Fruit fly (Drosophila melanogaster) whole organism, embryonic: ENCODE results near the gene CG8128.

Source experiments
- Aef1 ChIP-seq: fragments of 200-800 bp; sonication (Bioruptor generic); IDR thresholded peaks from 3 replicates; pipeline ENCODE4 v1.3.6; 2022; ENCODE audit warnings: missing biosample characterization, missing genetic modification characterization
- Atf-2 ChIP-seq: fragments of 200-800 bp; sonication (Bioruptor generic); optimal IDR thresholded peaks from 2 replicates; lab custom pipeline; 2016; ENCODE audit warnings: missing biosample characterization, missing genetic modification characterization
- CG10209 ChIP-seq: fragments of 200-800 bp; sonication (Bioruptor generic); optimal IDR thresholded peaks from 3 replicates; lab custom pipeline; 2017; ENCODE audit warnings: missing biosample characterization, mild to moderate bottlenecking, missing genetic modification characterization, missing genetic modification reagents
- CG10431 ChIP-seq: fragments of 200-800 bp; sonication (Bioruptor generic); optimal IDR thresholded peaks from 3 replicates; lab custom pipeline; 2018; ENCODE audit warnings: missing biosample characterization, mild to moderate bottlenecking, missing genetic modification characterization
- CG10654 ChIP-seq: fragments of 200-800 bp; sonication (Bioruptor generic); optimal IDR thresholded peaks from 2 replicates; lab custom pipeline; 2016; ENCODE audit warnings: missing biosample characterization, missing genetic modification characterization
- CG11247 ChIP-seq: fragments of 200-800 bp; sonication (Bioruptor generic); IDR thresholded peaks from 2 replicates; pipeline ENCODE4 v1.3.6; 2022; ENCODE audit warnings: missing biosample characterization, missing genetic modification characterization
- CG11456 ChIP-seq: fragments of 200-800 bp; sonication (Bioruptor generic); IDR thresholded peaks from 3 replicates; pipeline ENCODE4 v1.3.6; 2022; ENCODE audit warnings: missing biosample characterization, missing genetic modification characterization
- CG12236 ChIP-seq: fragments of 200-800 bp; sonication (Bioruptor generic); optimal IDR thresholded peaks from 2 replicates; lab custom pipeline; 2016; ENCODE audit warnings: missing biosample characterization, missing genetic modification characterization
- CG13894 ChIP-seq: fragments of 200-800 bp; sonication (Bioruptor generic); optimal IDR thresholded peaks from 3 replicates; lab custom pipeline; 2018; ENCODE audit warnings: missing biosample characterization, mild to moderate bottlenecking, missing genetic modification characterization, moderate library complexity
- CG14441 ChIP-seq: fragments of 200-800 bp; sonication (Bioruptor generic); IDR thresholded peaks from 2 replicates; pipeline ENCODE4 v1.3.6; 2022; ENCODE audit warnings: missing biosample characterization, missing genetic modification characterization
- CG1603 ChIP-seq: fragments of 200-800 bp; sonication (Bioruptor generic); optimal IDR thresholded peaks from 2 replicates; lab custom pipeline; 2019; ENCODE audit warnings: missing biosample characterization, mild to moderate bottlenecking, missing genetic modification characterization, moderate library complexity
- CG1647 ChIP-seq: fragments of 200-800 bp; sonication (Bioruptor generic); optimal IDR thresholded peaks from 3 replicates; lab custom pipeline; 2016; ENCODE audit warnings: missing biosample characterization, missing genetic modification characterization
- CG16815 ChIP-seq: fragments of 200-800 bp; sonication (Bioruptor generic); optimal IDR thresholded peaks from 3 replicates; lab custom pipeline; 2017; ENCODE audit warnings: missing biosample characterization, mild to moderate bottlenecking, missing genetic modification characterization
- CG2199 ChIP-seq: fragments of 200-800 bp; sonication (Bioruptor generic); IDR thresholded peaks from 3 replicates; pipeline ENCODE4 v1.3.6; 2022; ENCODE audit warnings: missing biosample characterization, missing genetic modification characterization
- CG3065 ChIP-seq: fragments of 200-800 bp; sonication (Bioruptor generic); optimal IDR thresholded peaks from 2 replicates; lab custom pipeline; 2016; ENCODE audit warnings: missing biosample characterization, missing genetic modification characterization
- CG32772 ChIP-seq: fragments of 200-800 bp; sonication (Bioruptor generic); IDR thresholded peaks from 2 replicates; pipeline ENCODE4 v1.3.6; 2022; ENCODE audit warnings: missing biosample characterization, missing genetic modification characterization
- CG3407 ChIP-seq: fragments of 200-800 bp; sonication (Bioruptor generic); optimal IDR thresholded peaks from 2 replicates; lab custom pipeline; 2018; ENCODE audit warnings: missing biosample characterization, mild to moderate bottlenecking, missing genetic modification characterization
- CG34422 ChIP-seq: fragments of 200-800 bp; sonication (Bioruptor generic); IDR thresholded peaks from 3 replicates; pipeline ENCODE4 v1.3.6; 2022; ENCODE audit warnings: missing biosample characterization, missing genetic modification characterization
- CG4424 ChIP-seq: fragments of 200-800 bp; sonication (Bioruptor generic); optimal IDR thresholded peaks from 3 replicates; lab custom pipeline; 2016; ENCODE audit warnings: missing biosample characterization, missing genetic modification characterization
- CG4707 ChIP-seq: fragments of 200-800 bp; sonication (Bioruptor generic); optimal IDR thresholded peaks from 2 replicates; lab custom pipeline; 2018; ENCODE audit warnings: missing biosample characterization, mild to moderate bottlenecking, missing genetic modification characterization, moderate library complexity
- CG6689 ChIP-seq: fragments of 200-800 bp; sonication (Bioruptor generic); IDR thresholded peaks from 2 replicates; pipeline ENCODE4 v1.3.6; 2022; ENCODE audit warnings: missing biosample characterization, missing genetic modification characterization
- CG8478 ChIP-seq: fragments of >200 bp; optimal IDR thresholded peaks from 2 replicates; lab custom pipeline; 2018
- Deaf1 ChIP-seq: fragments of 200-800 bp; optimal IDR thresholded peaks from 3 replicates; lab custom pipeline; 2019; ENCODE audit warnings: missing biosample characterization, mild to moderate bottlenecking, missing genetic modification characterization, moderate library complexity
- Doc2 ChIP-seq: fragments of 200-800 bp; sonication (Bioruptor generic); IDR thresholded peaks from 2 replicates; pipeline ENCODE4 v1.3.6; 2022; ENCODE audit warnings: missing biosample characterization, missing genetic modification characterization
- Lhr ChIP-seq: fragments of 200-800 bp; sonication (Bioruptor generic); optimal IDR thresholded peaks from 3 replicates; lab custom pipeline; 2017; ENCODE audit warnings: mild to moderate bottlenecking, missing biosample characterization, missing genetic modification reagents, missing genetic modification characterization
- Mad ChIP-seq: fragments of 200-800 bp; sonication (Bioruptor generic); optimal IDR thresholded peaks from 2 replicates; lab custom pipeline; 2016; ENCODE audit warnings: missing biosample characterization, missing genetic modification characterization
- Six4 ChIP-seq: fragments of 200-800 bp; sonication (Bioruptor generic); optimal IDR thresholded peaks from 2 replicates; lab custom pipeline; 2016; ENCODE audit warnings: missing biosample characterization, missing genetic modification characterization
- Sox102F ChIP-seq: fragments of 200-800 bp; sonication (Bioruptor generic); optimal IDR thresholded peaks from 2 replicates; lab custom pipeline; 2018; ENCODE audit warnings: missing biosample characterization, mild to moderate bottlenecking, missing genetic modification characterization, moderate library complexity
- Xbp1 ChIP-seq: fragments of 200-800 bp; sonication (Bioruptor generic); optimal IDR thresholded peaks from 3 replicates; lab custom pipeline; 2016; ENCODE audit warnings: missing biosample characterization, mild to moderate bottlenecking, missing genetic modification characterization
- ash1 ChIP-seq: fragments of 200-800 bp; sonication (Bioruptor generic); optimal IDR thresholded peaks from 2 replicates; lab custom pipeline; 2018; ENCODE audit warnings: missing biosample characterization, mild to moderate bottlenecking, missing genetic modification characterization
- ato ChIP-seq: fragments of 200-800 bp; sonication (Bioruptor generic); IDR thresholded peaks from 2 replicates; pipeline ENCODE4 v1.3.6; 2022; ENCODE audit warnings: missing biosample characterization, missing genetic modification characterization; ENCODE audit not compliant: partially characterized antibody
- bbx ChIP-seq: fragments of 200-800 bp; sonication (Bioruptor generic); IDR thresholded peaks from 2 replicates; pipeline ENCODE4 v1.3.6; 2022; ENCODE audit warnings: missing biosample characterization, missing genetic modification characterization; ENCODE audit not compliant: partially characterized antibody
- cas ChIP-seq: fragments of 200-800 bp; sonication (Bioruptor generic); IDR thresholded peaks from 2 replicates; pipeline ENCODE4 v1.3.6; 2022; ENCODE audit warnings: missing biosample characterization, missing genetic modification characterization
- cg ChIP-seq: fragments of 200-800 bp; sonication (Bioruptor generic); optimal IDR thresholded peaks from 3 replicates; lab custom pipeline; 2019; ENCODE audit warnings: missing biosample characterization, mild to moderate bottlenecking, missing genetic modification characterization, moderate library complexity
- chif ChIP-seq, 2 experiments: fragments of 200-800 bp; sonication (Bioruptor generic); optimal IDR thresholded peaks; 3 replicates each; lab custom pipeline; 2016; ENCODE audit warnings: missing biosample characterization in 2 of 2, missing genetic modification characterization in 2 of 2
- crp ChIP-seq, 2 experiments: fragments of 200-800 bp; sonication (Bioruptor generic); optimal IDR thresholded peaks; 2 replicates in 1 of 2; 3 replicates in 1 of 2; lab custom pipeline; 2017; ENCODE audit warnings: missing biosample characterization in 2 of 2, missing genetic modification characterization in 2 of 2, mild to moderate bottlenecking in 1 of 2, moderate library complexity in 1 of 2
- danr ChIP-seq: fragments of 200-800 bp; sonication (Bioruptor generic); IDR thresholded peaks from 2 replicates; pipeline ENCODE4 v1.3.6; 2022; ENCODE audit warnings: missing biosample characterization, missing genetic modification characterization
- hth ChIP-seq: fragments of >200 bp; optimal IDR thresholded peaks from 2 replicates; lab custom pipeline; 2017; ENCODE audit warnings: inconsistent platforms
- jumu ChIP-seq: fragments of 200-800 bp; sonication (Bioruptor generic); optimal IDR thresholded peaks from 3 replicates; lab custom pipeline; 2016; ENCODE audit warnings: missing biosample characterization, missing genetic modification characterization
- nau ChIP-seq: fragments of 200-800 bp; sonication (Bioruptor generic); optimal IDR thresholded peaks from 3 replicates; lab custom pipeline; 2017; ENCODE audit warnings: missing biosample characterization, mild to moderate bottlenecking, missing genetic modification characterization, missing genetic modification reagents
- otp ChIP-seq: fragments of 200-800 bp; sonication (Bioruptor generic); IDR thresholded peaks from 3 replicates; pipeline ENCODE4, ENCODE4 v1.3.6; 2022; ENCODE audit warnings: missing biosample characterization, missing genetic modification characterization
- pzg ChIP-seq: fragments of 200-800 bp; sonication (Bioruptor generic); optimal IDR thresholded peaks from 3 replicates; lab custom pipeline; 2018; ENCODE audit warnings: missing biosample characterization, mild to moderate bottlenecking, missing genetic modification characterization, moderate library complexity
- rib ChIP-seq: fragments of 200-800 bp; sonication (Bioruptor generic); IDR thresholded peaks from 2 replicates; pipeline ENCODE4 v1.3.6; 2022; ENCODE audit warnings: missing biosample characterization, missing genetic modification characterization
- seq ChIP-seq: fragments of 200-800 bp; sonication (Bioruptor generic); IDR thresholded peaks from 2 replicates; pipeline ENCODE4 v1.3.6; 2022; ENCODE audit warnings: missing biosample characterization, missing genetic modification characterization
- sisA ChIP-seq: fragments of 200-800 bp; sonication (Bioruptor generic); IDR thresholded peaks from 2 replicates; pipeline ENCODE4 v1.3.6; 2022; ENCODE audit warnings: missing biosample characterization, missing genetic modification characterization
- slbo ChIP-seq: fragments of 200-800 bp; sonication (Bioruptor generic); IDR thresholded peaks from 2 replicates; pipeline ENCODE4 v1.3.6; 2022; ENCODE audit warnings: missing biosample characterization, missing genetic modification characterization
- unpg ChIP-seq: fragments of 200-800 bp; sonication (Bioruptor generic); optimal IDR thresholded peaks from 3 replicates; lab custom pipeline; 2018; ENCODE audit warnings: missing biosample characterization, mild to moderate bottlenecking, missing genetic modification characterization, moderate library complexity
- usp ChIP-seq: fragments of >200 bp; optimal IDR thresholded peaks from 2 replicates; lab custom pipeline; 2017; ENCODE audit warnings: missing biosample characterization, missing genetic modification characterization
- vvl ChIP-seq: fragments of 200-800 bp; sonication (Bioruptor generic); IDR thresholded peaks from 2 replicates; pipeline ENCODE4 v1.3.6; 2022; ENCODE audit warnings: missing biosample characterization, missing genetic modification characterization
- wek ChIP-seq: fragments of 200-800 bp; sonication (Bioruptor generic); optimal IDR thresholded peaks from 3 replicates; lab custom pipeline; 2018; ENCODE audit warnings: missing biosample characterization, mild to moderate bottlenecking, missing genetic modification characterization, moderate library complexity
- z ChIP-seq: fragments of 200-800 bp; sonication (Bioruptor generic); IDR thresholded peaks from 3 replicates; pipeline ENCODE4 v1.3.6; 2022; ENCODE audit warnings: missing biosample characterization, missing genetic modification characterization

Gene CG8128

dm6 chrX:15709984-15710750 is 12.9 kb downstream of the CG8128 start, which contains the start of the genes CG9281 and CG15601 (continued):
- TF ChIP-seq bbx (GFP tag; lab: Robert Waterston, UW) (peak; percentile 19; the same call in 1 of the 2 replicates), ato (GFP tag; lab: Robert Waterston, UW) (no peak), CG6689 (GFP tag; lab: Robert Waterston, UW) (no peak), z (no peak), Lhr (GFP tag; lab: Kevin White, UChicago) (peak; percentile 54), Deaf1 (tag; lab: Kevin White, UChicago) (peak; percentile 67), CG1647 (GFP tag; lab: Kevin White, UChicago) (no peak), Atf-2 (no peak), CG11456 (GFP tag; lab: Robert Waterston, UW) (0 out of 3 replicates have a peak, but pooled peaks have one; percentile 24), CG3065 (GFP tag; lab: Kevin White, UChicago) (no peak), usp (GFP tag; lab: Kevin White, UChicago) (no peak), CG14441 (GFP tag; lab: Robert Waterston, UW) (no peak), jumu (GFP tag; lab: Kevin White, UChicago) (no peak), CG11247 (no peak), CG4424 (GFP tag; lab: Kevin White, UChicago) (no peak), pzg (GFP tag; lab: Kevin White, UChicago) (peak; percentile 70), hth (lab: Kevin White, UChicago) (no peak), CG3407 (GFP tag; lab: Kevin White, UChicago) (no peak), CG4707 (GFP tag; lab: Kevin White, UChicago) (no peak), vvl (no peak), Six4 (no peak), CG10209 (GFP tag; lab: Kevin White, UChicago) (no peak), CG32772 (GFP tag; lab: Robert Waterston, UW) (no peak), cas (GFP tag; lab: Robert Waterston, UW) (no peak), slbo (GFP tag; lab: Robert Waterston, UW) (peak; percentile 43), cg (GFP tag; lab: Kevin White, UChicago) (peak; percentile 93), rib (GFP tag; lab: Robert Waterston, UW) (peak; percentile 82; the same call in 1 of the 2 replicates), ash1 (no peak), Aef1 (GFP tag; lab: Robert Waterston, UW) (no peak), Mad (GFP tag; lab: Kevin White, UChicago) (no peak), CG2199 (GFP tag; lab: Robert Waterston, UW) (no peak), Xbp1 (peak; percentile 8), chif (GFP tag; optimal IDR thresholded peaks at IDR 0.05; lab: Kevin White, UChicago) (no peak), CG16815 (GFP tag; lab: Kevin White, UChicago) (no peak), danr (GFP tag; lab: Robert Waterston, UW) (no peak), seq (GFP tag; lab: Robert Waterston, UW) (0 out of 2 replicates have a peak, but pooled peaks have one; percentile 7), CG8478 (lab: Kevin White, UChicago) (peak; percentile 93), otp (GFP tag; lab: Robert Waterston, UW) (peak; percentile 9; the same call in 1 of the 3 replicates), unpg (GFP tag; lab: Kevin White, UChicago) (no peak), CG34422 (GFP tag; lab: Robert Waterston, UW) (peak; percentile 53; the same call in 1 of the 3 replicates), CG12236 (no peak), CG13894 (no peak), nau (no peak), Doc2 (GFP tag; lab: Robert Waterston, UW) (no peak), wek (no peak), CG10654 (GFP tag; lab: Kevin White, UChicago) (no peak), CG10431 (GFP tag; lab: Kevin White, UChicago) (no peak), CG1603 (tag; lab: Kevin White, UChicago) (peak; percentile 52), sisA (GFP tag; lab: Robert Waterston, UW) (no peak), crp (GFP tag; optimal IDR thresholded peaks at IDR 0.05; lab: Kevin White, UChicago) (peak in 1 of 2 experiments; percentile 39), Sox102F (GFP tag; lab: Kevin White, UChicago) (no peak)
